Worm (Caenorhabditis elegans) whole organism, L1 larva: ENCODE results near the gene hgrs-1.

ENCODE experiments used
- ets-5 ChIP-seq: fragments of 200-800 bp; sonication (Bioruptor generic); IDR thresholded peaks from 2 replicates; pipeline ENCODE4 v1.3.6; 2022; ENCODE audit warnings: missing genetic modification characterization, missing compliant biosample characterization
- nhr-28 ChIP-seq: fragments of 150-350 bp; optimal IDR thresholded peaks from 2 replicates; lab custom pipeline; 2014; ENCODE audit warnings: missing biosample characterization, missing genetic modification characterization
- unc-62 ChIP-seq: fragments of 150-350 bp; optimal IDR thresholded peaks from 2 replicates; lab custom pipeline; 2014; ENCODE audit warnings: missing biosample characterization, missing genetic modification reagents, missing genetic modification characterization

DNA sequence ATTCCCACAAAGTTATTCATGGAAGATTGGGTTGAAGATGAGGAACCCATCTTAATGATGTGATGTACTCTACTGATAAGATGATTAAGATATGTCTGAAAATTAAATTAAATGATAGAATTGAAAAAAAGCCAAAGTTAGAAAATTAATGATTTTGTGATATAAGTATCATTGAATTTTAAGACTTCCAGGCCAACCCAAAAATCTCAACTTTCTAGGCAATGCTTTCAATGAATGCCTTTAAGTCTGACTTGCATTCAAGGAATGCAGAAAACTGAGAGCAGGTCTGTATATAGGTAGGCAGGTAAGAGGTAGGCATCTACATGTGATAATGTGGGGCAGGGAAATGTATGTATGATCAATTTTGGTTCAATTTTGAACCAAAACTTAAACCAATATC is 14.1 kb upstream of the hgrs-1 start, which contains the start of gene ocr-2:
- TF ChIP-seq ets-5 (GFP tag; lab: Robert Waterston, UW) (no peak), unc-62 (no peak), nhr-28 (tag; lab: Kevin White, UChicago) (no peak)
